Worm (Caenorhabditis elegans) whole organism, mixed stage, embryonic: ENCODE data around the gene ZK1127.5.

Source experiments
- M03D4.4 ChIP-seq: sonication (generic microtip); optimal IDR thresholded peaks from 2 replicates; lab custom pipeline; 2017; ENCODE audit warnings: mild to moderate bottlenecking, missing genetic modification characterization, missing compliant biosample characterization
- bed-3 ChIP-seq: fragments of 200-800 bp; sonication (Bioruptor generic); optimal IDR thresholded peaks from 3 replicates; lab custom pipeline; 2018; ENCODE audit warnings: mild to moderate bottlenecking, missing genetic modification characterization, moderate library complexity, missing compliant biosample characterization
- blmp-1 ChIP-seq: fragments of 150-350 bp; optimal IDR thresholded peaks from 2 replicates; lab custom pipeline; 2014; ENCODE audit warnings: missing biosample characterization, missing genetic modification characterization
- ceh-39 ChIP-seq: fragments of 150-350 bp; optimal IDR thresholded peaks from 2 replicates; lab custom pipeline; 2014; ENCODE audit warnings: missing biosample characterization, missing genetic modification characterization
- ceh-83 ChIP-seq: fragments of 200-800 bp; sonication (Bioruptor generic); optimal IDR thresholded peaks from 2 replicates; lab custom pipeline; 2018; ENCODE audit warnings: mild to moderate bottlenecking, missing genetic modification characterization, missing compliant biosample characterization
- ces-1 ChIP-seq: fragments of 150-350 bp; optimal IDR thresholded peaks from 2 replicates; lab custom pipeline; 2014; ENCODE audit warnings: missing biosample characterization, missing genetic modification reagents, missing genetic modification characterization
- cnd-1 ChIP-seq: fragments of 200-800 bp; sonication (Bioruptor generic); optimal IDR thresholded peaks from 2 replicates; lab custom pipeline; 2018; ENCODE audit warnings: mild to moderate bottlenecking, missing genetic modification characterization, missing compliant biosample characterization
- drap-1 ChIP-seq: fragments of 200-800 bp; sonication (Bioruptor generic); optimal IDR thresholded peaks from 3 replicates; lab custom pipeline; 2018; ENCODE audit warnings: mild to moderate bottlenecking, missing genetic modification characterization, missing compliant biosample characterization
- elt-1 ChIP-seq: sonication (generic microtip); optimal IDR thresholded peaks from 2 replicates; lab custom pipeline; 2017; ENCODE audit warnings: missing genetic modification characterization, mild to moderate bottlenecking, missing compliant biosample characterization, antibody characterized with exemption, moderate library complexity, borderline replicate concordance; ENCODE audit not compliant: insufficient read depth
- elt-3 ChIP-seq: fragments of 150-350 bp; optimal IDR thresholded peaks from 2 replicates; lab custom pipeline; 2014; ENCODE audit warnings: missing biosample characterization, missing genetic modification characterization
- flh-1 ChIP-seq: fragments of 200-800 bp; sonication (Bioruptor generic); optimal IDR thresholded peaks from 2 replicates; lab custom pipeline; 2018; ENCODE audit warnings: mild to moderate bottlenecking, missing genetic modification characterization, moderate library complexity, missing compliant biosample characterization
- ham-2 ChIP-seq: fragments of 200-800 bp; sonication (Bioruptor generic); optimal IDR thresholded peaks from 2 replicates; lab custom pipeline; 2018; ENCODE audit warnings: mild to moderate bottlenecking, missing genetic modification characterization, missing compliant biosample characterization
- hlh-1 ChIP-seq: fragments of 150-350 bp; optimal IDR thresholded peaks from 2 replicates; lab custom pipeline; 2014; ENCODE audit warnings: missing biosample characterization, missing genetic modification reagents, missing genetic modification characterization
- lin-13 ChIP-seq: fragments of 150-350 bp; optimal IDR thresholded peaks from 2 replicates; lab custom pipeline; 2014; ENCODE audit warnings: missing biosample characterization, missing genetic modification characterization
- lin-32 ChIP-seq: fragments of 200-800 bp; sonication (Bioruptor generic); optimal IDR thresholded peaks from 2 replicates; lab custom pipeline; 2018; ENCODE audit warnings: mild to moderate bottlenecking, missing genetic modification characterization, missing compliant biosample characterization
- lsy-2 ChIP-seq: fragments of 150-350 bp; optimal IDR thresholded peaks from 2 replicates; lab custom pipeline; 2014; ENCODE audit warnings: missing biosample characterization, missing genetic modification characterization
- mab-5 ChIP-seq: fragments of 150-350 bp; optimal IDR thresholded peaks from 2 replicates; lab custom pipeline; 2014; ENCODE audit warnings: missing biosample characterization, missing genetic modification characterization
- mep-1 ChIP-seq: fragments of 150-350 bp; optimal IDR thresholded peaks from 2 replicates; lab custom pipeline; 2017; ENCODE audit warnings: missing biosample characterization, missing genetic modification reagents, missing genetic modification characterization, inconsistent platforms
- mls-2 ChIP-seq: sonication (generic microtip); optimal IDR thresholded peaks from 2 replicates; lab custom pipeline; 2016; ENCODE audit warnings: mild to moderate bottlenecking, missing genetic modification characterization, moderate library complexity, missing compliant biosample characterization
- nhr-12 ChIP-seq: fragments of 150-350 bp; optimal IDR thresholded peaks from 2 replicates; lab custom pipeline; 2014; ENCODE audit warnings: missing biosample characterization, missing genetic modification characterization
- nhr-28 ChIP-seq: fragments of 150-350 bp; optimal IDR thresholded peaks from 2 replicates; lab custom pipeline; 2014; ENCODE audit warnings: missing biosample characterization, missing genetic modification characterization
- nhr-76 ChIP-seq: sonication (generic microtip); optimal IDR thresholded peaks from 2 replicates; lab custom pipeline; 2017; ENCODE audit warnings: missing biosample characterization, missing genetic modification characterization
- pha-4 ChIP-seq: fragments of 150-350 bp; optimal IDR thresholded peaks from 2 replicates; lab custom pipeline; 2018; ENCODE audit warnings: missing biosample characterization, missing genetic modification reagents, missing genetic modification characterization
- sem-2 ChIP-seq: fragments of 200-800 bp; sonication (Bioruptor generic); optimal IDR thresholded peaks from 2 replicates; lab custom pipeline; 2018; ENCODE audit warnings: mild to moderate bottlenecking, missing genetic modification characterization, missing compliant biosample characterization
- snpc-4 ChIP-seq: fragments of 150-350 bp; optimal IDR thresholded peaks from 2 replicates; lab custom pipeline; 2014; ENCODE audit warnings: missing biosample characterization, missing genetic modification characterization
- sptf-1 ChIP-seq: sonication (generic microtip); optimal IDR thresholded peaks from 2 replicates; lab custom pipeline; 2017; ENCODE audit warnings: mild to moderate bottlenecking, missing genetic modification characterization, moderate library complexity, missing compliant biosample characterization
- unc-120 ChIP-seq: sonication (generic microtip); optimal IDR thresholded peaks from 2 replicates; lab custom pipeline; 2017; ENCODE audit warnings: missing genetic modification characterization, missing compliant biosample characterization; ENCODE audit not compliant: poor library complexity, severe bottlenecking
- unc-39 ChIP-seq: fragments of 150-350 bp; optimal IDR thresholded peaks from 2 replicates; lab custom pipeline; 2014; ENCODE audit warnings: missing biosample characterization, missing genetic modification characterization
- unc-62 ChIP-seq: fragments of 150-350 bp; optimal IDR thresholded peaks from 2 replicates; lab custom pipeline; 2014; ENCODE audit warnings: missing biosample characterization, missing genetic modification reagents, missing genetic modification characterization
- zip-8 ChIP-seq: fragments of 150-350 bp; optimal IDR thresholded peaks from 2 replicates; lab custom pipeline; 2014; ENCODE audit warnings: missing biosample characterization, missing genetic modification characterization

Gene ZK1127.5

DNA sequence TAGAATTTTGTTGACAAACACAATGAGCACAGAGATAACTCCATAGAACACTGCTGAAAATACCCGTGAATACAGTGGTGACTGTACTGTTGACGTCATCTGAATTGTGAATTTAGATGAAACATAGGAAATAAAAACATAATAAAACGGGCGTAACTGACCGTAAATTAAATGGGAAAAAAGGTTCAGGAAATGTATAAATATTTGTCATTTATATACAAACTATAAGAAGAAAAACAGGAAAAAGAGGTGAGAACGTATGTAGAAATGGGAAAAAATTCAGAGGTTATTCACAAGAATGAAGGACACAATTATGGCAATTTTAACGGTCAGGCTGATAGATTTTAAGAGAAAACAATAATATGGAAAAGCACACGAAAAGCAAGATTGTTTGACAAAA lies 37.9 kb upstream of the ZK1127.5 start, which contains the start of gene sqv-7:
Gene sqv-7, minus strand, starts transcription at position 101 of the 400 bp plus-strand sequence.
- TF ChIP-seq elt-1 (tag; lab: Kevin White, UChicago) (no peak), unc-39 (tag; lab: Kevin White, UChicago) (no peak), blmp-1 (tag; lab: Kevin White, UChicago) (no peak), cnd-1 (tag; lab: Kevin White, UChicago) (no peak), nhr-28 (no peak), ceh-39 (tag; lab: Kevin White, UChicago) (no peak), lin-32 (no peak), nhr-12 (tag; lab: Kevin White, UChicago) (no peak), mls-2 (no peak), flh-1 (GFP tag; lab: Kevin White, UChicago) (no peak), ceh-83 (GFP tag; lab: Kevin White, UChicago) (no peak), hlh-1 (tag; lab: Kevin White, UChicago) (no peak)

DNA sequence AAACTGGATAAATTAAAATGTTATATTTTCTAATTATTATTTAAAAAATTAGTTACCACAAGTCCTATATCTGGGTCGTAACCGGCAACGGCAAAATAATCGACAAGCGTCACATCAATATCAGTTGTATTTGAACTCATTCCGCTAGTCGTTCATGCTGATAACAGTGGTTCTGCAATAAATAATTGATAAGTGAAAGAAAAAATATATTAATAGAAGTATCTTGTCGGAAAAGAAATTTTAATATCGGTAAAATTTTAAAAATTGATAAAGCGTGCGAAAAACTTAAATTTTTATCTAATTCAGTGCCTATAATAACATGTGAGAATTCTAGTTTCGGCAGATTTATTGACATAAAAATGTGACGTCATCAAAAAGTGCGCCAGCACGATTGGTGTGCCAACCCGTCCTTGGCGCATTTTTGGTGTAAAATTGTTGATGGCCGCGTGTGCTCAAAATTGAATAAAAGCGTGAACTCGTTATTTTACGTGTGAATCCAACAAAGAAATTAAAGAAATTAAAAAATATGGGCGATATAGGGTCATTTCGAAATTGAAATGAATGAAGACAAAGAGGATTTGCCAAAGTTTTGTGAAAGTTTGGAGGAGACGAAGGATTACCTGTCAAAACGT lies 28.0 kb upstream of the ZK1127.5 start, which contains the start of the genes lst-6 and lst-5:
Gene lst-6, minus strand, starts transcription at position 140 of the 632 bp plus-strand sequence.
Gene lst-5, plus strand, starts transcription at position 544 of the 632 bp plus-strand sequence.
- TF ChIP-seq pha-4 (tag; lab: Kevin White, UChicago) (peak; percentile 19), mep-1 (tag; lab: Kevin White, UChicago) (peak; percentile 47), unc-62 (GFP tag; lab: Kevin White, UChicago) (peak; percentile 38), elt-3 (no peak), M03D4.4 (tag; lab: Kevin White, UChicago) (no peak), lsy-2 (peak; percentile 50), zip-8 (tag; lab: Kevin White, UChicago) (peak; percentile 70), ces-1 (GFP tag; lab: Kevin White, UChicago) (peak; percentile 60), lin-32 (no peak), ceh-83 (GFP tag; lab: Kevin White, UChicago) (no peak), ceh-39 (tag; lab: Kevin White, UChicago) (no peak), ham-2 (GFP tag; lab: Kevin White, UChicago) (no peak), lin-13 (tag; lab: Kevin White, UChicago) (peak; percentile 22), mab-5 (tag; lab: Kevin White, UChicago) (no peak), sptf-1 (tag; lab: Kevin White, UChicago) (peak; percentile 33), snpc-4 (tag; lab: Kevin White, UChicago) (no peak), bed-3 (no peak), sem-2 (GFP tag; lab: Kevin White, UChicago) (no peak)

DNA sequence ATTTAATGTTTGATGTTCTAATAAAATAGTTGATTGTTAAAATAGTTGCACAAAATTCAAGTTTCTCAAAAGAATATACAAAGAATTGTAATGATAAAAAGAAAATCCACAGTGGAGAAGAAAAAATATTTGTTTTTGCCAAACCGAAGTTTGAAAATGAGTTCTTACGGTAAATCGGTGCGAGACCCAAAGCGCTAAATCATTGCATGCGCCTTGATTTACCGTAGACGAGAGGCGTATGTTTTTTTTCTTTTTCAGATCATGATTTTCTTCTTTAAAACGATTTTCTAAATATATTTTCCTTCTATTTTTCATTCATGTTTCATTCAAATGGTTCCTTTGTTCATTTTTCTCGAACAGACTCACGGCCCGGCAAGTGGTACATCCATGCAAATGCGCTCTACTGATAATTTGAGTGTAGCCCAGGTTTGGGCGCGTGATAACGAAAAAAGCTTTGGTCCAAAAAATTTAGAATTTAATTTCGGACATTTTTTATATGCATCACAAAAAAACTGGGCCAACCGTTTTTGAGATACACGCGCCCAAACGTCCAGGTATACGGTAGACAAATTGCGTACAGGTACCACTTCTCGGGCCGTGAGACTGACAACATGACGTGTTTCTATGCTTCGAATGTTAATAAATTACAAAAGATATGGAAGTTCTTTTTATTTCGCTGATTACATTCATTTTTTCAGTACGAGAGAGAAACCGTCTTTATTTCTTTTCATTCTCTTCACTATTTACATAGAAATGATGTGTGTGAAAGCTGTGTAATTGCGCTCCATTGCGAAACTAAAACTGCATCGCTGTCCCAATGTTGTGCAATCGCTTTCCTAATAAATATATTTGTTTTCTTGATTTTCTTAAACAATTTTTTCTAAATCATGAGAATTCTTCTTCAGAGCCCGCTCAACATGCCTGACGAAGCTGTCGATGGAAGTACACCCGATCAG lies 25.3 kb upstream of the ZK1127.5 start, which contains the start of gene znf-598:
Gene znf-598, plus strand, starts transcription at position 906 of the 956 bp plus-strand sequence.
- peak; percentile 29 for TF ChIP-seq mep-1 (tag; lab: Kevin White, UChicago)
- peak; percentile 65 for TF ChIP-seq pha-4 (tag; lab: Kevin White, UChicago)
- TF ChIP-seq flh-1 (GFP tag; lab: Kevin White, UChicago), result no peak
- peak; percentile 21 for TF ChIP-seq lsy-2
- TF ChIP-seq lin-13 (tag; lab: Kevin White, UChicago), result no peak
- TF ChIP-seq nhr-76, result no peak
- TF ChIP-seq unc-120 (tag; lab: Kevin White, UChicago), result no peak
- peak; percentile 1 for TF ChIP-seq sptf-1 (tag; lab: Kevin White, UChicago)
- TF ChIP-seq unc-62 (GFP tag; lab: Kevin White, UChicago), result no peak

DNA sequence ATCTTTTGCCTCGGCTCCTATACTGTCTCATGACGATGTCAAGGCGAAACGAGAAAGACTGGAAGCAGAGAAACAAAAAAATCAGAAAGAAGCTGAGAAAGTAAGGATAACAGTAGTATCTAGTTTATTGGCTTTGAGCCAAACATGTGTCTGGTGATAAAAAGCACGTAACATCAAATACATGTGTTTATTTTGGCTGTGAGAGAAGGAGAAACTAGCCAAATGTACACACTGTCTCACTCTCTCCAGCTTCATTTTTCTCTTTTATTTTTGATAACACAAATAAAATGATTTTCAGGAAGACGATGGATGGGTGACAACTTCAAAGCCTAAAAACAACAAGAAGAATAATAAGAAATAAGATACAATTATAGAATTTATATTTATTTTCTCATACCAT lies 20.9 kb upstream of the ZK1127.5 start:
- no peak for TF ChIP-seq sptf-1 (tag; lab: Kevin White, UChicago)
- TF ChIP-seq mep-1 (tag; lab: Kevin White, UChicago), result no peak
- no peak for TF ChIP-seq nhr-12 (tag; lab: Kevin White, UChicago)
- TF ChIP-seq sem-2 (GFP tag; lab: Kevin White, UChicago), result no peak
- TF ChIP-seq drap-1 (GFP tag; lab: Kevin White, UChicago), result no peak
- TF ChIP-seq unc-120 (tag; lab: Kevin White, UChicago), result no peak
- TF ChIP-seq hlh-1 (tag; lab: Kevin White, UChicago), result no peak
- no peak for TF ChIP-seq flh-1 (GFP tag; lab: Kevin White, UChicago)
